Worm (Caenorhabditis elegans) whole organism, L4 larva: ENCODE results near the gene warf-1.

Source experiments
- F49E8.2 ChIP-seq: sonication (generic microtip); optimal IDR thresholded peaks from 2 replicates; lab custom pipeline; 2016; ENCODE audit warnings: missing compliant biosample characterization, mild to moderate bottlenecking, missing genetic modification characterization, borderline replicate concordance
- T26A8.4 ChIP-seq: fragments of 200-800 bp; sonication (Bioruptor generic); IDR thresholded peaks from 2 replicates; pipeline ENCODE4 v1.3.6; 2022; ENCODE audit warnings: missing genetic modification characterization, missing compliant biosample characterization
- Y5F2A.4 ChIP-seq: fragments of 200-800 bp; sonication (Bioruptor generic); optimal IDR thresholded peaks from 2 replicates; lab custom pipeline; 2018; ENCODE audit warnings: mild to moderate bottlenecking, missing genetic modification characterization, missing compliant biosample characterization
- Y75B8A.6 ChIP-seq: fragments of 200-800 bp; sonication (Bioruptor generic); IDR thresholded peaks from 2 replicates; pipeline ENCODE4 v1.3.6; 2022; ENCODE audit warnings: missing genetic modification reagents, missing genetic modification characterization, missing compliant biosample characterization
- ama-1 ChIP-seq: fragments of 150-350 bp; optimal IDR thresholded peaks from 2 replicates; lab custom pipeline; 2014; ENCODE audit warnings: inconsistent platforms, mixed read lengths
- ceh-20 ChIP-seq: fragments of 200-800 bp; sonication (Bioruptor generic); IDR thresholded peaks from 2 replicates; pipeline ENCODE4 v1.3.6; 2022; ENCODE audit warnings: missing genetic modification reagents, missing genetic modification characterization, missing compliant biosample characterization
- ceh-28 ChIP-seq: fragments of 150-350 bp; optimal IDR thresholded peaks from 2 replicates; lab custom pipeline; 2014; ENCODE audit warnings: missing biosample characterization, missing genetic modification reagents, missing genetic modification characterization
- ceh-32 ChIP-seq: sonication (generic microtip); optimal IDR thresholded peaks from 2 replicates; lab custom pipeline; 2016; ENCODE audit warnings: mild to moderate bottlenecking, missing genetic modification characterization, missing compliant biosample characterization; ENCODE audit not compliant: poor library complexity
- ctbp-1 ChIP-seq: fragments of 200-800 bp; sonication (Bioruptor generic); IDR thresholded peaks from 2 replicates; pipeline ENCODE4 v1.3.6; 2022; ENCODE audit warnings: missing genetic modification reagents, missing genetic modification characterization, missing compliant biosample characterization
- daf-12 ChIP-seq: fragments of 150-350 bp; optimal IDR thresholded peaks from 2 replicates; lab custom pipeline; 2014; ENCODE audit warnings: missing biosample characterization, missing genetic modification reagents, missing genetic modification characterization
- daf-16 ChIP-seq, 3 experiments: sonication (generic microtip); optimal IDR thresholded peaks; 2 replicates each; lab custom pipeline; 2016 to 2017; ENCODE audit warnings: missing genetic modification characterization in 3 of 3, missing genetic modification reagents in 3 of 3, mild to moderate bottlenecking in 2 of 3, missing compliant biosample characterization in 2 of 3, missing biosample characterization in 1 of 3, moderate library complexity in 1 of 3
- daf-8 ChIP-seq: fragments of 200-800 bp; sonication (Bioruptor generic); IDR thresholded peaks from 2 replicates; pipeline ENCODE4 v1.3.6; 2022; ENCODE audit warnings: missing genetic modification characterization, missing compliant biosample characterization
- dmd-6 ChIP-seq: fragments of 200-800 bp; sonication (Bioruptor generic); IDR thresholded peaks from 2 replicates; pipeline ENCODE4 v1.3.6; 2022; ENCODE audit warnings: missing genetic modification reagents, missing genetic modification characterization, missing compliant biosample characterization
- dpl-1 ChIP-seq: fragments of 150-350 bp; optimal IDR thresholded peaks from 2 replicates; lab custom pipeline; 2014; ENCODE audit warnings: missing biosample characterization, missing genetic modification reagents, missing genetic modification characterization
- dve-1 ChIP-seq: sonication (generic microtip); optimal IDR thresholded peaks from 2 replicates; lab custom pipeline; 2017; ENCODE audit warnings: antibody characterized with exemption, mild to moderate bottlenecking, missing genetic modification characterization, missing compliant biosample characterization; ENCODE audit not compliant: insufficient read depth
- egl-27 ChIP-seq: sonication (generic microtip); optimal IDR thresholded peaks from 3 replicates; lab custom pipeline; 2017; ENCODE audit warnings: missing biosample characterization, missing genetic modification reagents, missing genetic modification characterization
- hlh-11 ChIP-seq: fragments of 200-800 bp; sonication (Bioruptor generic); optimal IDR thresholded peaks from 2 replicates; lab custom pipeline; 2018; ENCODE audit warnings: mild to moderate bottlenecking, missing genetic modification characterization, missing compliant biosample characterization
- hlh-30 ChIP-seq: sonication (generic microtip); optimal IDR thresholded peaks from 2 replicates; lab custom pipeline; 2017; ENCODE audit warnings: antibody characterized with exemption, mild to moderate bottlenecking, missing genetic modification characterization, missing compliant biosample characterization; ENCODE audit not compliant: insufficient read depth
- hmg-1.1 ChIP-seq: fragments of 200-800 bp; sonication (Bioruptor generic); IDR thresholded peaks from 2 replicates; pipeline ENCODE4 v1.3.6; 2022; ENCODE audit warnings: missing genetic modification reagents, missing genetic modification characterization, missing compliant biosample characterization
- jun-1 ChIP-seq: fragments of 150-350 bp; optimal IDR thresholded peaks from 2 replicates; lab custom pipeline; 2014; ENCODE audit warnings: missing biosample characterization, missing genetic modification reagents, missing genetic modification characterization
- lin-1 ChIP-seq: fragments of 200-800 bp; sonication (Bioruptor generic); IDR thresholded peaks from 2 replicates; pipeline ENCODE4 v1.3.6; 2022; ENCODE audit warnings: missing genetic modification reagents, missing genetic modification characterization, missing compliant biosample characterization
- lin-39 ChIP-seq: fragments of 150-350 bp; optimal IDR thresholded peaks from 2 replicates; lab custom pipeline; 2014; ENCODE audit warnings: missing biosample characterization, missing genetic modification reagents, missing genetic modification characterization
- lsy-2 ChIP-seq, 2 experiments: fragments of 150-350 bp in 1 of 2; sonication (generic microtip) in 1 of 2; optimal IDR thresholded peaks; 2 replicates each; lab custom pipeline; 2014 to 2017; ENCODE audit warnings: missing biosample characterization in 2 of 2, missing genetic modification characterization in 2 of 2
- madf-9 ChIP-seq: fragments of 200-800 bp; sonication (Bioruptor generic); conservative IDR thresholded peaks from 2 replicates; pipeline ENCODE4 v1.3.6; 2022; ENCODE audit warnings: missing genetic modification reagents, missing genetic modification characterization, missing compliant biosample characterization
- mes-2 ChIP-seq: sonication (generic microtip); optimal IDR thresholded peaks from 2 replicates; lab custom pipeline; 2016; ENCODE audit warnings: missing genotype, mild to moderate bottlenecking, missing genetic modification characterization, missing compliant biosample characterization; ENCODE audit not compliant: poor library complexity, severe bottlenecking
- mxl-2 ChIP-seq: fragments of 200-800 bp; sonication (Bioruptor generic); conservative IDR thresholded peaks from 2 replicates; pipeline ENCODE4 v1.3.6; 2022; ENCODE audit warnings: missing genetic modification reagents, missing genetic modification characterization, missing compliant biosample characterization
- nhr-111 ChIP-seq: fragments of 200-800 bp; sonication (Bioruptor generic); optimal IDR thresholded peaks from 2 replicates; lab custom pipeline; 2018; ENCODE audit warnings: mild to moderate bottlenecking, missing genetic modification characterization, missing compliant biosample characterization
- nhr-237 ChIP-seq: sonication (generic microtip); optimal IDR thresholded peaks from 2 replicates; lab custom pipeline; 2017; ENCODE audit warnings: missing biosample characterization, missing genetic modification characterization
- nhr-28 ChIP-seq: fragments of 150-350 bp; optimal IDR thresholded peaks from 2 replicates; lab custom pipeline; 2014; ENCODE audit warnings: missing biosample characterization, missing genetic modification characterization
- nhr-41 ChIP-seq: fragments of 200-800 bp; sonication (Bioruptor generic); IDR thresholded peaks from 2 replicates; pipeline ENCODE4 v1.3.6; 2022; ENCODE audit warnings: missing genetic modification reagents, missing genetic modification characterization, missing compliant biosample characterization
- nhr-42 ChIP-seq: fragments of 200-800 bp; sonication (Bioruptor generic); IDR thresholded peaks from 2 replicates; pipeline ENCODE4 v1.3.6; 2022; ENCODE audit warnings: missing genetic modification characterization, missing compliant biosample characterization
- php-3 ChIP-seq: fragments of 200-800 bp; sonication (Bioruptor generic); IDR thresholded peaks from 2 replicates; pipeline ENCODE4 v1.3.6; 2022; ENCODE audit warnings: missing genetic modification reagents, missing genetic modification characterization, missing compliant biosample characterization
- rbr-2 ChIP-seq: sonication (generic microtip); optimal IDR thresholded peaks from 2 replicates; lab custom pipeline; 2016; ENCODE audit warnings: missing genotype, missing genetic modification characterization, missing compliant biosample characterization
- saeg-2 ChIP-seq: fragments of 200-800 bp; sonication (Bioruptor generic); IDR thresholded peaks from 2 replicates; pipeline ENCODE4 v1.3.6; 2022; ENCODE audit warnings: missing genetic modification reagents, missing genetic modification characterization, missing compliant biosample characterization
- set-16 ChIP-seq: fragments of 200-800 bp; sonication (Bioruptor generic); IDR thresholded peaks from 2 replicates; pipeline ENCODE4 v1.3.6; 2022; ENCODE audit warnings: missing genetic modification reagents, missing genetic modification characterization, missing compliant biosample characterization
- skn-1 ChIP-seq: fragments of 150-350 bp; optimal IDR thresholded peaks from 2 replicates; lab custom pipeline; 2014; ENCODE audit warnings: missing biosample characterization, missing genetic modification characterization
- snpc-1.2 ChIP-seq: fragments of 200-800 bp; sonication (Bioruptor generic); IDR thresholded peaks from 2 replicates; pipeline ENCODE4 v1.3.6; 2022; ENCODE audit warnings: missing genetic modification reagents, missing genetic modification characterization, missing compliant biosample characterization
- snpc-4 ChIP-seq: fragments of 150-350 bp; optimal IDR thresholded peaks from 2 replicates; lab custom pipeline; 2014; ENCODE audit warnings: missing biosample characterization, missing genetic modification characterization
- tra-1 ChIP-seq: fragments of 200-800 bp; sonication (Bioruptor generic); IDR thresholded peaks from 2 replicates; pipeline ENCODE4 v1.3.6; 2022; ENCODE audit warnings: missing genetic modification reagents, missing genetic modification characterization, missing compliant biosample characterization
- unc-130 ChIP-seq: sonication (generic microtip); optimal IDR thresholded peaks from 2 replicates; lab custom pipeline; 2016; ENCODE audit warnings: missing genetic modification reagents, missing genetic modification characterization, missing compliant biosample characterization
- unc-62 ChIP-seq, 3 experiments: fragments of 150-350 bp in 1 of 3; sonication (generic microtip); optimal IDR thresholded peaks in 2 of 3; peaks in 1 of 3; 1 replicate in 1 of 3; 2 replicates in 2 of 3; lab custom pipeline; 2014 to 2017; ENCODE audit warnings: missing biosample characterization in 3 of 3, missing genetic modification characterization in 3 of 3, missing genetic modification reagents in 3 of 3, missing genotype in 1 of 3
- zip-11 ChIP-seq: fragments of 200-800 bp; sonication (Bioruptor generic); IDR thresholded peaks from 2 replicates; pipeline ENCODE4 v1.3.6; 2022; ENCODE audit warnings: missing genetic modification characterization, missing compliant biosample characterization
- ztf-7 ChIP-seq: fragments of 150-350 bp; optimal IDR thresholded peaks from 2 replicates; lab custom pipeline; 2014; ENCODE audit warnings: missing biosample characterization, missing genetic modification characterization

warf-1 gene

DNA sequence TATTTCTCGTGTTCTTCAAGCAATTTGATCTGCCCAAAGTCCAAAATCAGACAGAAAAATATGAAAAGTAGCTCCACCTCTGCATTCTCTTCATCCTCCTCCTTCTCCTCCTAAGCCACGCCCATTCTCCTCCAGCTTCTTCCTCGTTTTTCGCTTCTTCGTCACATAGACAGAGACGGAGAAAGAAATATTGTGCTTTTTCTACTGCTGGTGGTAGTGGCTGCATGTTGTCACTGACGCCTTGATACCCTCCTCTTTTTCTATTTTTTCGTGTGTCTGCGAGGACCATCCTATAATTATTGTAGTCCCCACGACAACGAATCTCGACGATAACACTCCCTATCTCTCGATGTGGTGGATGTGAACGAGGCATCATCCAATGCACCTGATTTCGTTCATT, 24.0 kb downstream of the warf-1 start, which contains the start of gene C08G9.1:
Gene C08G9.1 (plus strand): TSS at position 175 of the 400 bp plus-strand sequence.
- no peak for TF ChIP-seq T26A8.4
- peak; percentile 44; the same call in 1 of the 2 replicates for TF ChIP-seq hmg-1.1
- peak in 1 of 2 experiments; percentile 4 for TF ChIP-seq lsy-2 (tag; optimal IDR thresholded peaks at IDR 0.05; lab: Kevin White, UChicago)
- TF ChIP-seq unc-62 (GFP tag; optimal IDR thresholded peaks at IDR 0.05 in 1 of 2; lab: Kevin White, UChicago): peak in 1 of 2 experiments; percentile 74
- TF ChIP-seq unc-62 (tag; optimal IDR thresholded peaks at IDR 0.05; lab: Kevin White, UChicago): no peak

DNA sequence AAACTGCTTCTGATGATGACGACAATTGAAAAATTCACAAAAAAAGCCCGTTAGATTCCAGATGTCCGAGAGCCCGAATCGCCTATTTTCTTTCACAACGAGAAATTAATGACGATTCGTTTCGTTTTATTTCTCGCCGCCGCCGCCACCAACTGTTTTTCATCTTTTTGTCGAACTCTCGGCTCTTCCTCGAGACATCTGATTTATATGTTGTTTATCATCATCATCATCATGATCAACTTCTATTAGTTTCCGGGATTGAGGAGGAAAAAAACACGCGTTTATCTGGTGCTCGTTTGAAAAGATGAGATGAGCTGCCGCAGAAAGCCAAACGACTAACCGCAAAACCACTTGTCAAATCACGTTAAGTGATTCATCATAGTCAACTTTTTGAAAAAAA, 24.9 kb downstream of the warf-1 start:
- TF ChIP-seq egl-27 (tag; lab: Kevin White, UChicago) (no peak), lin-1 (GFP tag; lab: Robert Waterston, UW) (no peak), saeg-2 (GFP tag; lab: Robert Waterston, UW) (no peak), snpc-1.2 (GFP tag; lab: Robert Waterston, UW) (no peak), daf-16 (GFP tag; optimal IDR thresholded peaks at IDR 0.05; lab: Kevin White, UChicago) (peak in 1 of 2 experiments; percentile 78), daf-16 (tag; optimal IDR thresholded peaks at IDR 0.05; lab: Kevin White, UChicago) (no peak), nhr-41 (GFP tag; lab: Robert Waterston, UW) (no peak), nhr-237 (tag; lab: Kevin White, UChicago) (no peak), nhr-28 (no peak), ceh-20 (GFP tag; lab: Robert Waterston, UW) (0 out of 2 replicates have a peak, but pooled peaks have one; percentile 8), T26A8.4 (no peak), hlh-30 (tag; lab: Kevin White, UChicago) (peak; percentile 16), nhr-42 (no peak), lsy-2 (tag; optimal IDR thresholded peaks at IDR 0.05; lab: Kevin White, UChicago) (peak in 1 of 2 experiments; percentile 9), hlh-11 (tag; lab: Kevin White, UChicago) (peak; percentile 40), set-16 (GFP tag; lab: Robert Waterston, UW) (no peak)

DNA sequence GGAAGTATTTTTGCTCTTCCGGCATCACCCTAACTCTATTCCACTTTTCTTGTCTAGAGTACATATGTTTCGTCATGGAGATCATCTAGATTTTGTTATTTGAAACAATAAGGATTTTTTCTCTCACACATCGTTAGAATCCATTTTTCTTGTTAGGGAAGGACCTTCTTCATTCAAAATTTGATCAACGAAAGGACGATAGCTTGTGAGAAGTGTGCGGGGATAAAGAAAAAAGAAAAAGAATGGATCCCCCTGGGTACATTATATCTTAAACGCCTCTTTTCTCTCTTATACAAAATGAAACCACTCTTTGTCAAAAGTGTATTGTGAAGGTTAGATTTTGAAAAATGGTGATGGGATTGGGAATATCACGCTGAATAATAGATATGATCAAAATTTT, 27.0 kb downstream of the warf-1 start:
- TF ChIP-seq egl-27 (tag; lab: Kevin White, UChicago): no peak
- TF ChIP-seq skn-1 (tag; lab: Kevin White, UChicago): no peak
- no peak for TF ChIP-seq rbr-2 (tag; lab: Kevin White, UChicago)
- TF ChIP-seq ama-1 (lab: Kevin White, UChicago): no peak
- no peak for TF ChIP-seq dve-1
- TF ChIP-seq T26A8.4: no peak
- TF ChIP-seq saeg-2 (GFP tag; lab: Robert Waterston, UW): no peak
- no peak for TF ChIP-seq F49E8.2 (tag; lab: Kevin White, UChicago)
- TF ChIP-seq dpl-1 (GFP tag; lab: Kevin White, UChicago): no peak
- no peak for TF ChIP-seq zip-11
- TF ChIP-seq madf-9 (GFP tag; lab: Robert Waterston, UW): no peak

DNA sequence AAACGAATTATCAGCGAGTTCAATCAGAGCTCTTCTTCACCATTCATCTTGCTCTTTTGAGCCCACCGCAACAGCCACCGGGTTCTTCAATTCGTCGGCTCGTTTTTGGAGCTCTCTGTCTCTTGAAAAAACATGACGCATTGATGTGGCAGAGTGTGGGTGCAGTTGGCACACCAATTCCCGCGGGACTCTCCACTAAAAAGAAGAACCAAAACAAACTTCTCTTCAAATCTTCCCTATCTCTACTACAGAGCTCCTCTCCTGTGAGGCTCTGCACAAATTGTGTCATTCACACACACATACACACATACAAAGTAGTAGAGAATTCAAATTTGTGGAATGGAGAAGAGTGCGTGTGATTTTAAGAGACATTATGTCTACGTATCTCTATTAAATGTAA, 28.4 kb downstream of the warf-1 start:
- TF ChIP-seq mxl-2 (GFP tag; lab: Robert Waterston, UW): no peak
- TF ChIP-seq unc-130 (GFP tag; lab: Kevin White, UChicago): no peak
- no peak for TF ChIP-seq mes-2
- no peak for TF ChIP-seq lin-39 (tag; lab: Kevin White, UChicago)
- no peak for TF ChIP-seq daf-12 (tag; lab: Kevin White, UChicago)
- no peak for TF ChIP-seq ceh-28
- no peak for TF ChIP-seq dpl-1 (GFP tag; lab: Kevin White, UChicago)
- TF ChIP-seq snpc-1.2 (GFP tag; lab: Robert Waterston, UW): no peak
- no peak for TF ChIP-seq skn-1 (tag; lab: Kevin White, UChicago)
- TF ChIP-seq ztf-7 (tag; lab: Kevin White, UChicago): no peak
- no peak for TF ChIP-seq dmd-6 (GFP tag; lab: Robert Waterston, UW)
- no peak for TF ChIP-seq Y75B8A.6 (GFP tag; lab: Robert Waterston, UW)
- no peak for TF ChIP-seq nhr-111 (GFP tag; lab: Kevin White, UChicago)
- TF ChIP-seq snpc-4 (tag; lab: Kevin White, UChicago): no peak
- TF ChIP-seq egl-27 (tag; lab: Kevin White, UChicago): no peak
- 0 out of 2 replicates have a peak, but pooled peaks have one; percentile 31 for TF ChIP-seq ctbp-1 (GFP tag; lab: Robert Waterston, UW)
- no peak for TF ChIP-seq dve-1
- no peak for TF ChIP-seq Y5F2A.4 (GFP tag; lab: Kevin White, UChicago)
- TF ChIP-seq jun-1: no peak
- TF ChIP-seq tra-1: 0 out of 2 replicates have a peak, but pooled peaks have one; percentile 27
- peak in 1 of 2 experiments; percentile 82 for TF ChIP-seq unc-62 (GFP tag; optimal IDR thresholded peaks at IDR 0.05 in 1 of 2; lab: Kevin White, UChicago)
- no peak for TF ChIP-seq unc-62 (tag; optimal IDR thresholded peaks at IDR 0.05; lab: Kevin White, UChicago)
- TF ChIP-seq hmg-1.1: peak; percentile 53
- TF ChIP-seq daf-8 (GFP tag; lab: Robert Waterston, UW): no peak
- TF ChIP-seq ceh-32 (tag; lab: Kevin White, UChicago): no peak
- no peak for TF ChIP-seq php-3 (GFP tag; lab: Robert Waterston, UW)
